Fruit fly (Drosophila melanogaster): ENCODE data around the gene vex.

vex gene

dm6 chrX:10936599-10936998 is 103.1 kb downstream of the vex start (continued):
- TF ChIP-seq aop (GFP tag; IDR thresholded peaks at IDR 0.05) (peak; percentile 52; the same call in 1 of the 2 replicates), Xbp1 (GFP tag; optimal IDR thresholded peaks at IDR 0.05) (peak; percentile 85), gcm2 (GFP tag; optimal IDR thresholded peaks at IDR 0.05) (peak; percentile 7), chm (GFP tag; IDR thresholded peaks at IDR 0.05) (peak; percentile 63; the same call in 1 of the 2 replicates), Hand (GFP tag; optimal IDR thresholded peaks at IDR 0.05) (peak; percentile 30), CG9797 (GFP tag; optimal IDR thresholded peaks at IDR 0.05) (no peak), CG3065 (GFP tag; optimal IDR thresholded peaks at IDR 0.05) (peak; percentile 25), sisA (GFP tag; IDR thresholded peaks at IDR 0.05) (peak; percentile 82), nau (GFP tag; optimal IDR thresholded peaks at IDR 0.05) (no peak), CG2116 (GFP tag; optimal IDR thresholded peaks at IDR 0.05) (peak; percentile 36), ci (GFP tag; IDR thresholded peaks at IDR 0.05) (peak; percentile 94), Ada2b (GFP tag; IDR thresholded peaks at IDR 0.05) (peak; percentile 86), TFAM (GFP tag; optimal IDR thresholded peaks at IDR 0.05) (no peak), Adf1 (GFP tag; IDR thresholded peaks at IDR 0.05) (peak; percentile 30; the same call in 1 of the 2 replicates), CG34422 (GFP tag; IDR thresholded peaks at IDR 0.05) (peak; percentile 77), ab (GFP tag; optimal IDR thresholded peaks at IDR 0.05) (no peak), CTCF (GFP tag; optimal IDR thresholded peaks at IDR 0.05) (peak; percentile 32), ato (GFP tag; IDR thresholded peaks at IDR 0.05; ENCODE audit: partially characterized antibody) (no peak), CG4707 (GFP tag; optimal IDR thresholded peaks at IDR 0.05) (peak; percentile 73), al (GFP tag; IDR thresholded peaks at IDR 0.05) (peak; percentile 75), otp (GFP tag; IDR thresholded peaks at IDR 0.05) (peak; percentile 67; the same call in 2 of the 3 replicates), Dll (GFP tag; IDR thresholded peaks at IDR 0.05; ENCODE audit: partially characterized antibody) (no peak), ssp (GFP tag; IDR thresholded peaks at IDR 0.05) (peak; percentile 68), cwo (GFP tag; optimal IDR thresholded peaks at IDR 0.05) (peak; percentile 76), Tbp (GFP tag; optimal IDR thresholded peaks at IDR 0.05) (no peak), D (optimal IDR thresholded peaks at IDR 0.05) (no peak), D (GFP tag; optimal IDR thresholded peaks at IDR 0.05) (peak; percentile 70), sqz (GFP tag; optimal IDR thresholded peaks at IDR 0.05) (peak; percentile 50), tin (GFP tag; optimal IDR thresholded peaks at IDR 0.05) (peak; percentile 79), CG31224 (GFP tag; IDR thresholded peaks at IDR 0.05) (peak; percentile 78), eve (GFP tag; optimal IDR thresholded peaks at IDR 0.05) (no peak), caup (GFP tag; optimal IDR thresholded peaks at IDR 0.05; ENCODE audit: severe bottlenecking) (peak; percentile 82), nom (GFP tag; optimal IDR thresholded peaks at IDR 0.05) (peak; percentile 88), gro (GFP tag; optimal IDR thresholded peaks at IDR 0.05) (no peak), CG11398 (GFP tag; optimal IDR thresholded peaks at IDR 0.05) (peak; percentile 74), vvl (GFP tag; IDR thresholded peaks at IDR 0.05) (peak; percentile 92), CG10274 (GFP tag; optimal IDR thresholded peaks at IDR 0.05) (peak; percentile 36), en (GFP tag; optimal IDR thresholded peaks at IDR 0.05) (peak; percentile 83), CG34224 (GFP tag; IDR thresholded peaks at IDR 0.05; ENCODE audit: partially characterized antibody) (no peak), Awh (GFP tag; IDR thresholded peaks at IDR 0.05) (peak; percentile 91), Ptx1 (GFP tag; IDR thresholded peaks at IDR 0.05) (peak; percentile 86), Six4 (GFP tag; optimal IDR thresholded peaks at IDR 0.05) (peak; percentile 79), dysf (GFP tag; IDR thresholded peaks at IDR 0.05) (peak; percentile 88), CG3995 (GFP tag; optimal IDR thresholded peaks at IDR 0.05) (peak; percentile 28), CG15479 (GFP tag; optimal IDR thresholded peaks at IDR 0.05) (no peak), chn (GFP tag; optimal IDR thresholded peaks at IDR 0.05) (peak; percentile 42), CoRest (tag; optimal IDR thresholded peaks at IDR 0.05) (peak; percentile 86), CG11085 (GFP tag; IDR thresholded peaks at IDR 0.05) (peak; percentile 62), dmrt99B (tag; optimal IDR thresholded peaks at IDR 0.05) (peak; percentile 93), trem (tag; optimal IDR thresholded peaks at IDR 0.05) (peak; percentile 58), Asciz (GFP tag; optimal IDR thresholded peaks at IDR 0.05) (peak; percentile 78), hb (GFP tag; IDR thresholded peaks at IDR 0.05; ENCODE audit: partially characterized antibody) (no peak)

Data from whole organism, embryonic.